Fruit fly (Drosophila melanogaster) whole organism, embryonic: ENCODE data around the gene CG5214.

ENCODE experiments used
- CG10321 ChIP-seq: fragments of 200-800 bp; sonication (Bioruptor generic); IDR thresholded peaks from 2 replicates; pipeline ENCODE4 v1.3.6; 2022; ENCODE audit warnings: missing biosample characterization, missing genetic modification characterization
- CG11695 ChIP-seq: fragments of 200-800 bp; sonication (Bioruptor generic); IDR thresholded peaks from 3 replicates; pipeline ENCODE4 v1.3.6; 2022; ENCODE audit warnings: missing biosample characterization, missing genetic modification characterization
- CG12071 ChIP-seq: fragments of 200-800 bp; sonication (Bioruptor generic); optimal IDR thresholded peaks from 3 replicates; lab custom pipeline; 2018; ENCODE audit warnings: missing biosample characterization, mild to moderate bottlenecking, missing genetic modification characterization
- CG12942 ChIP-seq: fragments of 200-800 bp; sonication (Bioruptor generic); optimal IDR thresholded peaks from 3 replicates; lab custom pipeline; 2016; ENCODE audit warnings: missing biosample characterization, missing genetic modification characterization
- CG13296 ChIP-seq: fragments of 200-800 bp; sonication (Bioruptor generic); optimal IDR thresholded peaks from 3 replicates; lab custom pipeline; 2018; ENCODE audit warnings: missing biosample characterization, mild to moderate bottlenecking, missing genetic modification characterization
- CG1602 ChIP-seq: fragments of 200-800 bp; sonication (Bioruptor generic); optimal IDR thresholded peaks from 3 replicates; lab custom pipeline; 2016; ENCODE audit warnings: missing biosample characterization, missing genetic modification characterization
- CG16863 ChIP-seq: fragments of 200-800 bp; sonication (Bioruptor generic); optimal IDR thresholded peaks from 3 replicates; lab custom pipeline; 2016; ENCODE audit warnings: missing biosample characterization, missing genetic modification characterization
- CG17361 ChIP-seq: fragments of 200-800 bp; sonication (Bioruptor generic); IDR thresholded peaks from 3 replicates; pipeline ENCODE4 v1.3.6; 2022; ENCODE audit warnings: missing biosample characterization, missing genetic modification characterization
- CG2712 ChIP-seq: fragments of 200-800 bp; optimal IDR thresholded peaks from 3 replicates; lab custom pipeline; 2019; ENCODE audit warnings: missing biosample characterization, mild to moderate bottlenecking, missing genetic modification characterization, moderate library complexity
- CG5180 ChIP-seq: fragments of 200-800 bp; sonication (Bioruptor generic); optimal IDR thresholded peaks from 3 replicates; lab custom pipeline; 2017; ENCODE audit warnings: missing biosample characterization, missing genetic modification characterization, mild to moderate bottlenecking, moderate library complexity, missing genetic modification reagents
- CG6765 ChIP-seq: fragments of 200-800 bp; sonication (Bioruptor generic); optimal IDR thresholded peaks from 3 replicates; lab custom pipeline; 2017; ENCODE audit warnings: missing biosample characterization, mild to moderate bottlenecking, missing genetic modification characterization
- CG7745 ChIP-seq: fragments of 200-800 bp; sonication (Bioruptor generic); optimal IDR thresholded peaks from 2 replicates; lab custom pipeline; 2018; ENCODE audit warnings: missing biosample characterization, mild to moderate bottlenecking, missing genetic modification characterization, moderate library complexity
- CG9437 ChIP-seq: fragments of 200-800 bp; sonication (Bioruptor generic); optimal IDR thresholded peaks from 2 replicates; lab custom pipeline; 2018; ENCODE audit warnings: missing biosample characterization, mild to moderate bottlenecking, missing genetic modification characterization
- CG9876 ChIP-seq: fragments of 200-800 bp; sonication (Bioruptor generic); optimal IDR thresholded peaks from 2 replicates; lab custom pipeline; 2016; ENCODE audit warnings: missing biosample characterization, missing genetic modification characterization
- CTCF ChIP-seq: fragments of 200-800 bp; sonication (Bioruptor generic); optimal IDR thresholded peaks from 2 replicates; lab custom pipeline; 2017; ENCODE audit warnings: missing biosample characterization, mild to moderate bottlenecking, missing genetic modification characterization, moderate library complexity
- Elba2 ChIP-seq: fragments of 200-800 bp; sonication (Bioruptor generic); optimal IDR thresholded peaks from 3 replicates; lab custom pipeline; 2016; ENCODE audit warnings: missing biosample characterization, missing genetic modification characterization
- Fer2 ChIP-seq: fragments of 200-800 bp; sonication (Bioruptor generic); optimal IDR thresholded peaks from 2 replicates; lab custom pipeline; 2018; ENCODE audit warnings: missing biosample characterization, mild to moderate bottlenecking, missing genetic modification characterization, moderate library complexity
- Gug ChIP-seq: fragments of 200-800 bp; sonication (Bioruptor generic); IDR thresholded peaks from 4 replicates; pipeline ENCODE4 v1.3.6; 2022; ENCODE audit warnings: missing biosample characterization, missing genetic modification characterization
- Hmr ChIP-seq: fragments of 200-800 bp; sonication (Bioruptor generic); optimal IDR thresholded peaks from 3 replicates; lab custom pipeline; 2017; ENCODE audit warnings: mild to moderate bottlenecking, missing biosample characterization, missing genetic modification reagents, missing genetic modification characterization
- Hr78 ChIP-seq, 2 experiments: fragments of 200-800 bp in 1 of 2; fragments of >200 bp in 1 of 2; sonication (Bioruptor generic) in 1 of 2; optimal IDR thresholded peaks; 2 replicates each; lab custom pipeline; 2017 to 2019; ENCODE audit warnings: missing biosample characterization in 2 of 2, missing genetic modification characterization in 2 of 2, mild to moderate bottlenecking in 1 of 2, moderate library complexity in 1 of 2
- Jarid2 ChIP-seq: fragments of 200-800 bp; sonication (Bioruptor generic); optimal IDR thresholded peaks from 3 replicates; lab custom pipeline; 2017; ENCODE audit warnings: mild to moderate bottlenecking, missing biosample characterization, missing genetic modification reagents, missing genetic modification characterization
- Lpt ChIP-seq: fragments of >200 bp; optimal IDR thresholded peaks from 2 replicates; lab custom pipeline; 2018; ENCODE audit warnings: missing biosample characterization, missing genetic modification characterization
- MBD-R2 ChIP-seq: fragments of 200-800 bp; sonication (Bioruptor generic); IDR thresholded peaks from 2 replicates; pipeline ENCODE4 v1.3.6; 2022; ENCODE audit warnings: missing biosample characterization, missing genetic modification characterization
- Oli ChIP-seq: fragments of 200-800 bp; sonication (Bioruptor generic); optimal IDR thresholded peaks from 2 replicates; lab custom pipeline; 2018; ENCODE audit warnings: missing biosample characterization, mild to moderate bottlenecking, missing genetic modification characterization, moderate library complexity
- Pdp1 ChIP-seq, 2 experiments: fragments of 200-800 bp; sonication (Bioruptor generic); optimal IDR thresholded peaks; 3 replicates each; lab custom pipeline; 2016; ENCODE audit warnings: missing biosample characterization in 2 of 2, missing genetic modification characterization in 2 of 2, mild to moderate bottlenecking in 1 of 2, moderate library complexity in 1 of 2
- Side ChIP-seq: fragments of 200-800 bp; sonication (Bioruptor generic); optimal IDR thresholded peaks from 2 replicates; lab custom pipeline; 2016; ENCODE audit warnings: missing biosample characterization, missing genetic modification characterization
- Sox102F ChIP-seq: fragments of 200-800 bp; sonication (Bioruptor generic); optimal IDR thresholded peaks from 2 replicates; lab custom pipeline; 2018; ENCODE audit warnings: missing biosample characterization, mild to moderate bottlenecking, missing genetic modification characterization, moderate library complexity
- Spps ChIP-seq: fragments of 200-800 bp; sonication (Bioruptor generic); optimal IDR thresholded peaks from 2 replicates; lab custom pipeline; 2018; ENCODE audit warnings: missing biosample characterization, mild to moderate bottlenecking, missing genetic modification characterization
- Taf1 ChIP-seq: fragments of 200-800 bp; sonication (Bioruptor generic); IDR thresholded peaks from 2 replicates; pipeline ENCODE4 v1.3.6; 2022; ENCODE audit warnings: missing biosample characterization, missing genetic modification characterization
- bab2 ChIP-seq: fragments of 200-800 bp; sonication (Bioruptor generic); optimal IDR thresholded peaks from 2 replicates; lab custom pipeline; 2016; ENCODE audit warnings: missing biosample characterization, missing genetic modification characterization
- bsh ChIP-seq, 2 experiments: fragments of 200-800 bp; sonication (Bioruptor generic); optimal IDR thresholded peaks; 2 replicates each; lab custom pipeline; 2017 to 2018; ENCODE audit warnings: mild to moderate bottlenecking in 2 of 2, missing biosample characterization in 2 of 2, missing genetic modification characterization in 2 of 2, moderate library complexity in 1 of 2
- cad ChIP-seq: fragments of >200 bp; optimal IDR thresholded peaks from 2 replicates; lab custom pipeline; 2017; ENCODE audit warnings: missing biosample characterization, missing genetic modification characterization
- corto ChIP-seq: fragments of 200-800 bp; sonication (Bioruptor generic); optimal IDR thresholded peaks from 2 replicates; lab custom pipeline; 2016; ENCODE audit warnings: missing biosample characterization, mild to moderate bottlenecking, missing genetic modification characterization, moderate library complexity
- cwo ChIP-seq: fragments of 200-800 bp; sonication (Bioruptor generic); optimal IDR thresholded peaks from 3 replicates; lab custom pipeline; 2017; ENCODE audit warnings: missing biosample characterization, missing genetic modification characterization, mild to moderate bottlenecking, moderate library complexity, missing genetic modification reagents
- dimm ChIP-seq: fragments of 200-800 bp; sonication (Bioruptor generic); IDR thresholded peaks from 2 replicates; pipeline ENCODE4 v1.3.6; 2022; ENCODE audit warnings: missing biosample characterization, missing genetic modification characterization
- en ChIP-seq: fragments of 200-800 bp; sonication (Bioruptor generic); optimal IDR thresholded peaks from 2 replicates; lab custom pipeline; 2016; ENCODE audit warnings: missing biosample characterization, missing genetic modification characterization
- gce ChIP-seq: fragments of 200-800 bp; sonication (Bioruptor generic); IDR thresholded peaks from 3 replicates; pipeline ENCODE4 v1.3.6; 2022; ENCODE audit warnings: missing biosample characterization, missing genetic modification characterization
- grn ChIP-seq: fragments of 200-800 bp; sonication (Bioruptor generic); optimal IDR thresholded peaks from 3 replicates; lab custom pipeline; 2017; ENCODE audit warnings: missing biosample characterization, missing genetic modification characterization
- gt ChIP-seq: fragments of 200-800 bp; sonication (Bioruptor generic); IDR thresholded peaks from 2 replicates; pipeline ENCODE4 v1.3.6; 2022; ENCODE audit warnings: missing biosample characterization, missing genetic modification characterization
- h ChIP-seq: fragments of >200 bp; optimal IDR thresholded peaks from 2 replicates; lab custom pipeline; 2017
- her ChIP-seq: fragments of 200-800 bp; sonication (Bioruptor generic); optimal IDR thresholded peaks from 2 replicates; lab custom pipeline; 2016; ENCODE audit warnings: missing biosample characterization, missing genetic modification characterization
- hth ChIP-seq: fragments of >200 bp; optimal IDR thresholded peaks from 2 replicates; lab custom pipeline; 2017; ENCODE audit warnings: inconsistent platforms
- ind ChIP-seq: fragments of 200-800 bp; sonication (Bioruptor generic); optimal IDR thresholded peaks from 3 replicates; lab custom pipeline; 2016; ENCODE audit warnings: missing biosample characterization, missing genetic modification characterization
- kay ChIP-seq: fragments of 200-800 bp; sonication (Bioruptor generic); optimal IDR thresholded peaks from 2 replicates; lab custom pipeline; 2016; ENCODE audit warnings: missing biosample characterization, missing genetic modification characterization
- kni ChIP-seq: fragments of 200-800 bp; sonication (Bioruptor generic); optimal IDR thresholded peaks from 3 replicates; lab custom pipeline; 2017; ENCODE audit warnings: mild to moderate bottlenecking, missing biosample characterization, missing genetic modification reagents, missing genetic modification characterization
- lab ChIP-seq: fragments of 200-800 bp; sonication (Bioruptor generic); optimal IDR thresholded peaks from 3 replicates; lab custom pipeline; 2017; ENCODE audit warnings: missing biosample characterization, missing genetic modification characterization, mild to moderate bottlenecking, moderate library complexity, missing genetic modification reagents
- peb ChIP-seq: fragments of 200-800 bp; sonication (Bioruptor generic); IDR thresholded peaks from 2 replicates; pipeline ENCODE4 v1.3.6; 2022; ENCODE audit warnings: missing biosample characterization, missing genetic modification characterization
- pho ChIP-seq: fragments of 200-800 bp; sonication (Bioruptor generic); optimal IDR thresholded peaks from 2 replicates; lab custom pipeline; 2016; ENCODE audit warnings: missing biosample characterization, missing genetic modification characterization
- sd ChIP-seq: fragments of 200-800 bp; sonication (Bioruptor generic); optimal IDR thresholded peaks from 3 replicates; lab custom pipeline; 2018; ENCODE audit warnings: missing biosample characterization, mild to moderate bottlenecking, missing genetic modification characterization, moderate library complexity
- sna ChIP-seq: fragments of 200-800 bp; sonication (Bioruptor generic); IDR thresholded peaks from 2 replicates; pipeline ENCODE4 v1.3.6; 2022; ENCODE audit warnings: missing biosample characterization, missing genetic modification characterization; ENCODE audit not compliant: partially characterized antibody
- unc-4 ChIP-seq: fragments of 200-800 bp; sonication (Bioruptor generic); IDR thresholded peaks from 2 replicates; pipeline ENCODE4 v1.3.6; 2022; ENCODE audit warnings: missing biosample characterization, missing genetic modification characterization; ENCODE audit not compliant: partially characterized antibody
- zfh2 ChIP-seq: fragments of 200-800 bp; sonication (Bioruptor generic); optimal IDR thresholded peaks from 2 replicates; lab custom pipeline; 2016; ENCODE audit warnings: missing biosample characterization, missing genetic modification characterization

Gene CG5214

dm6 chr3R:11226496-11226895 is 17.6 kb upstream of the CG5214 start, which contains the start of gene CG17726 (continued):
- TF ChIP-seq CG9437 (GFP tag; lab: Kevin White, UChicago) (peak; percentile 93), dimm (peak; percentile 95), CG11695 (GFP tag; lab: Robert Waterston, UW) (peak; percentile 98), CG12942 (GFP tag; lab: Kevin White, UChicago) (peak; percentile 95), Spps (tag; lab: Kevin White, UChicago) (peak; percentile 96), CG1602 (GFP tag; lab: Kevin White, UChicago) (peak; percentile 98), Elba2 (GFP tag; lab: Kevin White, UChicago) (peak; percentile 88), sd (tag; lab: Kevin White, UChicago) (peak; percentile 92), lab (GFP tag; lab: Kevin White, UChicago) (no peak), peb (GFP tag; lab: Robert Waterston, UW) (peak; percentile 96), corto (GFP tag; lab: Kevin White, UChicago) (no peak), grn (GFP tag; lab: Kevin White, UChicago) (peak; percentile 70), her (GFP tag; lab: Kevin White, UChicago) (peak; percentile 70), hth (lab: Kevin White, UChicago) (no peak), sna (GFP tag; lab: Robert Waterston, UW) (no peak), cwo (GFP tag; lab: Kevin White, UChicago) (peak; percentile 89), CG5180 (GFP tag; lab: Kevin White, UChicago) (no peak), CG6765 (peak; percentile 89), CTCF (GFP tag; lab: Kevin White, UChicago) (peak; percentile 36), CG12071 (GFP tag; lab: Kevin White, UChicago) (peak; percentile 90), cad (GFP tag; lab: Kevin White, UChicago) (no peak), unc-4 (GFP tag; lab: Robert Waterston, UW) (no peak), Hr78 (GFP tag; optimal IDR thresholded peaks at IDR 0.05; lab: Kevin White, UChicago) (no peak), Pdp1 (GFP tag; optimal IDR thresholded peaks at IDR 0.05; lab: Kevin White, UChicago) (peak; percentile 90 to 95), bsh (GFP tag; optimal IDR thresholded peaks at IDR 0.05; lab: Kevin White, UChicago) (peak; percentile 62 to 99), CG17361 (GFP tag; lab: Robert Waterston, UW) (peak; percentile 97), CG2712 (tag; lab: Kevin White, UChicago) (peak; percentile 99), gce (GFP tag; lab: Robert Waterston, UW) (peak; percentile 98), bab2 (peak; percentile 93), CG13296 (GFP tag; lab: Kevin White, UChicago) (peak; percentile 96), CG16863 (GFP tag; lab: Kevin White, UChicago) (peak; percentile 90), zfh2 (GFP tag; lab: Kevin White, UChicago) (peak; percentile 81), kay (peak; percentile 87), CG7745 (peak; percentile 92), CG9876 (GFP tag; lab: Kevin White, UChicago) (peak; percentile 52), Fer2 (tag; lab: Kevin White, UChicago) (peak; percentile 94), CG10321 (GFP tag; lab: Robert Waterston, UW) (peak; percentile 86), en (GFP tag; lab: Kevin White, UChicago) (peak; percentile 68), Taf1 (GFP tag; lab: Robert Waterston, UW) (peak; percentile 94), Side (GFP tag; lab: Kevin White, UChicago) (peak; percentile 86), kni (GFP tag; lab: Kevin White, UChicago) (peak; percentile 76), ind (GFP tag; lab: Kevin White, UChicago) (peak; percentile 96), Oli (tag; lab: Kevin White, UChicago) (peak; percentile 97), gt (GFP tag; lab: Robert Waterston, UW) (peak; percentile 94), MBD-R2 (GFP tag; lab: Robert Waterston, UW) (peak; percentile 99), Gug (GFP tag; lab: Robert Waterston, UW) (peak; percentile 79; the same call in 3 of the 4 replicates), pho (GFP tag; lab: Kevin White, UChicago) (peak; percentile 87), Jarid2 (GFP tag; lab: Kevin White, UChicago) (no peak), Hmr (GFP tag; lab: Kevin White, UChicago) (no peak), h (lab: Kevin White, UChicago) (no peak), Lpt (GFP tag; lab: Kevin White, UChicago) (no peak), Sox102F (GFP tag; lab: Kevin White, UChicago) (peak; percentile 99)
